Fruit fly (Drosophila melanogaster) S2 (cell line): Measurements from ENCODE around the gene eIF4A.

Source experiments
- CG8478 ChIP-seq: fragments of >200 bp; optimal IDR thresholded peaks from 2 replicates; lab custom pipeline; 2018
- CTCF ChIP-seq, 2 experiments: fragments of >200 bp; optimal IDR thresholded peaks; 2 replicates each; lab custom pipeline; 2018

The eIF4A gene

dm6 chr2L:5959863-5960658 lies 21.5 kb upstream of the eIF4A start, which contains the start of gene Vm26Aa:
Gene Vm26Aa (minus strand): TSS chr2L:5960340.
- TF ChIP-seq CTCF (optimal IDR thresholded peaks at IDR 0.05; lab: Kevin White, UChicago) = no peak
- TF ChIP-seq CG8478 (lab: Kevin White, UChicago) = no peak

dm6 chr2L:5961169-5961918 lies 20.2 kb upstream of the eIF4A start:
- TF ChIP-seq CG8478 (lab: Kevin White, UChicago) (no peak), CTCF (optimal IDR thresholded peaks at IDR 0.05; lab: Kevin White, UChicago) (no peak)

dm6 chr2L:5963251-5963650 lies 18.3 kb upstream of the eIF4A start:
- no peak for TF ChIP-seq CG8478 (lab: Kevin White, UChicago)
- TF ChIP-seq CTCF (optimal IDR thresholded peaks at IDR 0.05; lab: Kevin White, UChicago) = no peak

- TF ChIP-seq CTCF (optimal IDR thresholded peaks at IDR 0.05; lab: Kevin White, UChicago) (no peak), CG8478 (lab: Kevin White, UChicago) (no peak)
Observed at dm6 chr2L:5964211-5964610, 17.4 kb upstream of the eIF4A start.

dm6 chr2L:5964851-5965250 lies 16.7 kb upstream of the eIF4A start, which contains the start of gene psd:
Gene psd (minus strand): TSS chr2L:5964951.
- TF ChIP-seq CG8478 (lab: Kevin White, UChicago) (no peak), CTCF (optimal IDR thresholded peaks at IDR 0.05; lab: Kevin White, UChicago) (no peak)

- TF ChIP-seq CTCF (optimal IDR thresholded peaks at IDR 0.05; lab: Kevin White, UChicago) = no peak
- no peak for TF ChIP-seq CG8478 (lab: Kevin White, UChicago)
Observed at dm6 chr2L:5967702-5968616, 13.6 kb upstream of the eIF4A start, which contains the start of the genes CG13992 and Ucp4C. Gene CG13992 (minus strand): TSS chr2L:5967752. Gene Ucp4C (plus strand): TSS chr2L:5968566.

- TF ChIP-seq CTCF (optimal IDR thresholded peaks at IDR 0.05; lab: Kevin White, UChicago) (no peak), CG8478 (lab: Kevin White, UChicago) (no peak)
Observed at dm6 chr2L:5969559-5969958, 12.0 kb upstream of the eIF4A start, which contains the start of gene Ucp4B. Gene Ucp4B (plus strand): TSS chr2L:5969859.

- TF ChIP-seq CG8478 (lab: Kevin White, UChicago) = no peak
- TF ChIP-seq CTCF (optimal IDR thresholded peaks at IDR 0.05; lab: Kevin White, UChicago) = no peak
Observed at dm6 chr2L:5971093-5971808, 10.3 kb upstream of the eIF4A start.

- TF ChIP-seq CTCF (optimal IDR thresholded peaks at IDR 0.05; lab: Kevin White, UChicago) (no peak), CG8478 (lab: Kevin White, UChicago) (no peak)
Observed at dm6 chr2L:5972005-5972404, 9.6 kb upstream of the eIF4A start.

- no peak for TF ChIP-seq CG8478 (lab: Kevin White, UChicago)
- no peak for TF ChIP-seq CTCF (optimal IDR thresholded peaks at IDR 0.05; lab: Kevin White, UChicago)
Observed at dm6 chr2L:5972588-5973236, 8.9 kb upstream of the eIF4A start.

- TF ChIP-seq CTCF (optimal IDR thresholded peaks at IDR 0.05; lab: Kevin White, UChicago) = no peak
- no peak for TF ChIP-seq CG8478 (lab: Kevin White, UChicago)
Observed at dm6 chr2L:5974122-5974521, 7.4 kb upstream of the eIF4A start.

- TF ChIP-seq CTCF (optimal IDR thresholded peaks at IDR 0.05; lab: Kevin White, UChicago) = no peak
- no peak for TF ChIP-seq CG8478 (lab: Kevin White, UChicago)
Observed at dm6 chr2L:5975025-5975539, 6.5 kb upstream of the eIF4A start.

- TF ChIP-seq CTCF (optimal IDR thresholded peaks at IDR 0.05; lab: Kevin White, UChicago) (no peak), CG8478 (lab: Kevin White, UChicago) (no peak)
Observed at dm6 chr2L:5975601-5976000, 6.0 kb upstream of the eIF4A start.
